Worm (Caenorhabditis elegans) whole organism, mixed stage, embryonic: ENCODE data around the gene chd-3.

ENCODE experiments used
- M03D4.4 ChIP-seq: sonication (generic microtip); optimal IDR thresholded peaks from 2 replicates; lab custom pipeline; 2017; ENCODE audit warnings: mild to moderate bottlenecking, missing genetic modification characterization, missing compliant biosample characterization
- blmp-1 ChIP-seq: fragments of 150-350 bp; optimal IDR thresholded peaks from 2 replicates; lab custom pipeline; 2014; ENCODE audit warnings: missing biosample characterization, missing genetic modification characterization
- cnd-1 ChIP-seq: fragments of 200-800 bp; sonication (Bioruptor generic); optimal IDR thresholded peaks from 2 replicates; lab custom pipeline; 2018; ENCODE audit warnings: mild to moderate bottlenecking, missing genetic modification characterization, missing compliant biosample characterization
- lin-13 ChIP-seq: fragments of 150-350 bp; optimal IDR thresholded peaks from 2 replicates; lab custom pipeline; 2014; ENCODE audit warnings: missing biosample characterization, missing genetic modification characterization
- nhr-237 ChIP-seq: fragments of 150-350 bp; optimal IDR thresholded peaks from 2 replicates; lab custom pipeline; 2014; ENCODE audit warnings: missing biosample characterization, missing genetic modification characterization
- nhr-28 ChIP-seq: fragments of 150-350 bp; optimal IDR thresholded peaks from 2 replicates; lab custom pipeline; 2014; ENCODE audit warnings: missing biosample characterization, missing genetic modification characterization
- nhr-76 ChIP-seq: sonication (generic microtip); optimal IDR thresholded peaks from 2 replicates; lab custom pipeline; 2017; ENCODE audit warnings: missing biosample characterization, missing genetic modification characterization
- pha-4 ChIP-seq: fragments of 150-350 bp; optimal IDR thresholded peaks from 2 replicates; lab custom pipeline; 2018; ENCODE audit warnings: missing biosample characterization, missing genetic modification reagents, missing genetic modification characterization
- sptf-1 ChIP-seq: sonication (generic microtip); optimal IDR thresholded peaks from 2 replicates; lab custom pipeline; 2017; ENCODE audit warnings: mild to moderate bottlenecking, missing genetic modification characterization, moderate library complexity, missing compliant biosample characterization
- tbx-8 ChIP-seq: fragments of 200-800 bp; sonication (Bioruptor generic); optimal IDR thresholded peaks from 2 replicates; lab custom pipeline; 2018; ENCODE audit warnings: mild to moderate bottlenecking, missing genetic modification characterization, moderate library complexity, missing compliant biosample characterization
- unc-62 ChIP-seq: fragments of 150-350 bp; optimal IDR thresholded peaks from 2 replicates; lab custom pipeline; 2014; ENCODE audit warnings: missing biosample characterization, missing genetic modification reagents, missing genetic modification characterization
- zip-8 ChIP-seq: fragments of 150-350 bp; optimal IDR thresholded peaks from 2 replicates; lab custom pipeline; 2014; ENCODE audit warnings: missing biosample characterization, missing genetic modification characterization
- ztf-11 ChIP-seq: fragments of 150-350 bp; optimal IDR thresholded peaks from 2 replicates; lab custom pipeline; 2014; ENCODE audit warnings: missing biosample characterization, missing genetic modification characterization

DNA sequence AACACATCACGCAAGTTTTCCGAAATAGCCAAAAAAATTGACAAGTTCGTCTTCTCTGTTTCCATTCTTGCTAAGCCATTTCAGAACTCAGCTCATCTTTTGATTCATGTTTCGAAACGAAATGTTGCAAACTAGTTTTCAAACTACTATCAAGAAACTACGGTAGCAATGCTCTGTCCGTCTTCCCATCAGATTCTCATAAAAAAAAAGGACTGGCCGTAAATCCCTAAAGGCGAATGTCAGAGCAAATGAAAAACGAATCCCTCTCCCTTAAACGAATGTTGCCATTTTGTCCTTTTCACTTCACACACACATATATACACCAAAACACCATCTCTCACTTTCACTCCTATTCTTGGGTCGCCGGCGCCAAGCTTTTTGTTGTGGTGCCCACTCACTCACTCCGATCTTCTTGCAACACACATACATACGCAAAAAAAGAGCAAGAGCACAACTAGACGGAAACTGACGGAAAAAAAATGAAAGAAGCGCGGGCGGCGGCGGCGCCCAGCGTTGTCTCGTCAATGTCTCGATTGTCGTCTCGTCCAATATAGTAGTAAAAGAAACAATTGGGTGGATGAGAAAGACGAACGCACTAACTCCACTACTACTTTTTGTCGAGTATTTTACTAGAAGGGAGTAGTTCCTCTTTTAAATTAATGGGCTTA, 24.5 kb downstream of the chd-3 start:
- TF ChIP-seq nhr-28 (tag; lab: Kevin White, UChicago) (no peak), nhr-237 (no peak), tbx-8 (GFP tag; lab: Kevin White, UChicago) (no peak), sptf-1 (no peak), nhr-76 (no peak), pha-4 (tag; lab: Kevin White, UChicago) (no peak), ztf-11 (no peak), cnd-1 (tag; lab: Kevin White, UChicago) (no peak), M03D4.4 (tag; lab: Kevin White, UChicago) (no peak), unc-62 (no peak), blmp-1 (no peak), lin-13 (no peak), zip-8 (tag; lab: Kevin White, UChicago) (no peak)
